Fruit fly (Drosophila melanogaster) S2 (cell line): ENCODE data around the gene Edem1.

Experiments
- CG8478 ChIP-seq: fragments of >200 bp; optimal IDR thresholded peaks from 2 replicates; lab custom pipeline; 2018
- CTCF ChIP-seq, 2 experiments: fragments of >200 bp; optimal IDR thresholded peaks; 2 replicates each; lab custom pipeline; 2018

- TF ChIP-seq CG8478 (lab: Kevin White, UChicago) (no peak), CTCF (optimal IDR thresholded peaks at IDR 0.05; lab: Kevin White, UChicago) (no peak)
Observed at dm6 chrX:1947900-1948374, 39.3 kb upstream of the Edem1 start.
